Worm (Caenorhabditis elegans): ENCODE measurements around the gene Y47D3A.14.
A peak's percentile ranks its signal among the peaks of the same experiment; 100 is the strongest.
"Not testable (repeated sequence)": the region's sequence is repeated elsewhere in the genome, so short reads cannot be mapped to it uniquely, and the experiment has no call there.

Y47D3A.14 gene

ce11 chrIII:11224006-11224405, 12.7 kb downstream of the Y47D3A.14 start, which contains the start of gene Y47D3A.13:
Y47D3A.13 (minus strand) TSS chrIII:11224106.
- not testable (repeated sequence) for TF ChIP-seq arid-1 (GFP tag; conservative IDR thresholded peaks at IDR 0.05); nhr-42 (GFP tag; IDR thresholded peaks at IDR 0.05); dpl-1 (GFP tag; optimal IDR thresholded peaks at IDR 0.05)

ce11 chrIII:11221583-11222191, 15.0 kb downstream of the Y47D3A.14 start:
- TF ChIP-seq T26A8.4 (GFP tag; IDR thresholded peaks at IDR 0.05) (no peak), spr-1 (tag; optimal IDR thresholded peaks at IDR 0.05) (no peak), nhr-48 (tag; optimal IDR thresholded peaks at IDR 0.05) (no peak), ceh-28 (tag; optimal IDR thresholded peaks at IDR 0.05) (peak; percentile 99), lin-1 (GFP tag; IDR thresholded peaks at IDR 0.05) (no peak), nhr-102 (tag; optimal IDR thresholded peaks at IDR 0.05) (no peak), ceh-20 (GFP tag; IDR thresholded peaks at IDR 0.05) (no peak)

ce11 chrIII:11218150-11218841, 18.4 kb downstream of the Y47D3A.14 start, which contains the start of the genes tbx-34 and wht-8:
tbx-34 (minus strand) TSS chrIII:11218250.
wht-8 (plus strand) TSS chrIII:11218791.
- TF ChIP-seq zip-11 (GFP tag; IDR thresholded peaks at IDR 0.05) (no peak), pha-4 (GFP tag; IDR thresholded peaks at IDR 0.05) (no peak), pha-4 (tag; optimal IDR thresholded peaks at IDR 0.05) (no peak), vab-7 (GFP tag; IDR thresholded peaks at IDR 0.05) (no peak), unc-130 (GFP tag; optimal IDR thresholded peaks at IDR 0.05) (no peak), daf-12 (tag; optimal IDR thresholded peaks at IDR 0.05) (no peak), gei-8 (GFP tag; optimal IDR thresholded peaks at IDR 0.05) (no peak), ceh-28 (tag; optimal IDR thresholded peaks at IDR 0.05) (no peak), nhr-102 (tag; optimal IDR thresholded peaks at IDR 0.05) (no peak), mxl-3 (GFP tag; optimal IDR thresholded peaks at IDR 0.05) (no peak), nhr-237 (tag; optimal IDR thresholded peaks at IDR 0.05) (no peak)

- TF ChIP-seq daf-12 (tag; optimal IDR thresholded peaks at IDR 0.05) (no peak), aha-1 (tag) (peak; percentile 29)
These were observed 28.3 kb downstream of the Y47D3A.14 start for ce11 chrIII:11208371-11208770.

DNA sequence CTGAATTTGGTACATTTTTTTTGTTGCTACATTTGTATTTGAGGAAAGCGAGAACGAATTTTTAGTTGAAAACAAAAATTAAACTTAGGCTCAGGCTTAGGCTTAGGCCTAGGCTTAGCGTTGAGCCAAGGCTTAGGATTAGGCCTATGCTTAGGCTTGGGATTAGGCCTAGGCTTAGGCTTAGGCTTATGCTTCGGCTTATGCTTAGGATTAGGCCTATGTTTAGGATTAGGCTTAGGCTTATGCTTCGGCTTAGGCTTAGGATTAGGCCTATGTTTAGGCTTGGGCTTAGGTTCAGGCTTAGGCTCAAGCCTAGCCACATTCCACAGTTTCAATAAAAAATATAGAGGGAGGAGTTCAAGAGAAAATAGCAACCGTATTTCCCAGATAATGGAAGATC, 28.8 kb downstream of the Y47D3A.14 start:
- no peak for TF ChIP-seq skn-1 (tag; optimal IDR thresholded peaks at IDR 0.05)
- no peak for TF ChIP-seq nhr-28 (tag; optimal IDR thresholded peaks at IDR 0.05)
- TF ChIP-seq nhr-41 (GFP tag; IDR thresholded peaks at IDR 0.05), result no peak
- no peak for TF ChIP-seq ceh-20 (GFP tag; IDR thresholded peaks at IDR 0.05)
- TF ChIP-seq pha-4 (GFP tag; IDR thresholded peaks at IDR 0.05), result no peak
- TF ChIP-seq pha-4 (tag; optimal IDR thresholded peaks at IDR 0.05), result no peak
- TF ChIP-seq zip-2 (tag; optimal IDR thresholded peaks at IDR 0.05), result no peak
- no peak for TF ChIP-seq rbr-2 (tag; optimal IDR thresholded peaks at IDR 0.05)
- TF ChIP-seq T26A8.4 (GFP tag; IDR thresholded peaks at IDR 0.05), result no peak
- no peak for TF ChIP-seq ceh-32 (tag; optimal IDR thresholded peaks at IDR 0.05; ENCODE audit: poor library complexity)
- TF ChIP-seq aha-1 (tag), result no peak
- no peak for TF ChIP-seq T20F7.1 (GFP tag; optimal IDR thresholded peaks at IDR 0.05)

DNA sequence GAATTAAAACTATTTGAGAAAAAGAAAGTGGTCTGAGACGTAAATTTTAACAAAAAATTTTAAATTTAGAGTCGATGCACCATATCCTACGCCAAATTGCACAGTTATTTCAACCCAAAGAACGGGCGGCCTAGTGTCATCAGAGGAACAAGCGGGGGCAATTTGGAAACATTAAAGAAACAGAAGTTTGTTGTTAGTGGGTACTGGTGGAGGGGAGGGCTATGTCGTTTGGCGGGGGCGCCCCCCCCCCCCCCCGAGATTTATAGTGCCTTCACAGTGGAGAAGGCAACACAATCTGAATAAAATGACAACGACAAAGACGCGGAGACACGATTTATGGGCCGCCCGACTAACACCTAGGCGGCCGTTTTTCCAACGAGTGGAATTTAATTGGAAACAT, 29.8 kb downstream of the Y47D3A.14 start:
- no peak for TF ChIP-seq T20F7.1 (GFP tag; optimal IDR thresholded peaks at IDR 0.05)
- TF ChIP-seq Y75B8A.6 (GFP tag; IDR thresholded peaks at IDR 0.05), result no peak
- TF ChIP-seq lsy-2 (tag; optimal IDR thresholded peaks at IDR 0.05), result no peak
- peak in 1 of 2 experiments; percentile 60 for TF ChIP-seq unc-62 (GFP tag; optimal IDR thresholded peaks at IDR 0.05 in 1 of 2)
- no peak for TF ChIP-seq unc-62 (tag; optimal IDR thresholded peaks at IDR 0.05)
